Fruit fly (Drosophila melanogaster): Measurements from ENCODE around the gene CG46316.

- peak; percentile 21 for TF ChIP-seq kay (GFP tag; ENCODE audit: borderline replicate concordance)
- no peak for TF ChIP-seq CG11617 (GFP tag; optimal IDR thresholded peaks at IDR 0.05)
- TF ChIP-seq Mnt (GFP tag; optimal IDR thresholded peaks at IDR 0.05): no peak
- no peak for TF ChIP-seq ovo (GFP tag; optimal IDR thresholded peaks at IDR 0.05)
- no peak for TF ChIP-seq pad (GFP tag; optimal IDR thresholded peaks at IDR 0.05)
- TF ChIP-seq Hr96 (GFP tag; optimal IDR thresholded peaks at IDR 0.05): no peak
- no peak for TF ChIP-seq Crg-1 (GFP tag; optimal IDR thresholded peaks at IDR 0.05)
- no peak for TF ChIP-seq CG14711 (tag; optimal IDR thresholded peaks at IDR 0.05)
- no peak for TF ChIP-seq tj (GFP tag; optimal IDR thresholded peaks at IDR 0.05)
- no peak for TF ChIP-seq cic (GFP tag; optimal IDR thresholded peaks at IDR 0.05)
- no peak for TF ChIP-seq CG33017 (tag; optimal IDR thresholded peaks at IDR 0.05)
- TF ChIP-seq CG1620 (GFP tag; optimal IDR thresholded peaks at IDR 0.05): no peak
- TF ChIP-seq bab1 (GFP tag; optimal IDR thresholded peaks at IDR 0.05): no peak
- no peak for TF ChIP-seq CG5204 (GFP tag; optimal IDR thresholded peaks at IDR 0.05)
Measured at dm6 chr3R:24766684-24767083, 54.1 kb downstream of the CG46316 start.

All from whole organism, adult.